Fruit fly (Drosophila melanogaster): ENCODE measurements around the gene AdipoR.
A peak's percentile ranks its signal among the peaks of the same experiment; 100 is the strongest.

AdipoR gene

DNA sequence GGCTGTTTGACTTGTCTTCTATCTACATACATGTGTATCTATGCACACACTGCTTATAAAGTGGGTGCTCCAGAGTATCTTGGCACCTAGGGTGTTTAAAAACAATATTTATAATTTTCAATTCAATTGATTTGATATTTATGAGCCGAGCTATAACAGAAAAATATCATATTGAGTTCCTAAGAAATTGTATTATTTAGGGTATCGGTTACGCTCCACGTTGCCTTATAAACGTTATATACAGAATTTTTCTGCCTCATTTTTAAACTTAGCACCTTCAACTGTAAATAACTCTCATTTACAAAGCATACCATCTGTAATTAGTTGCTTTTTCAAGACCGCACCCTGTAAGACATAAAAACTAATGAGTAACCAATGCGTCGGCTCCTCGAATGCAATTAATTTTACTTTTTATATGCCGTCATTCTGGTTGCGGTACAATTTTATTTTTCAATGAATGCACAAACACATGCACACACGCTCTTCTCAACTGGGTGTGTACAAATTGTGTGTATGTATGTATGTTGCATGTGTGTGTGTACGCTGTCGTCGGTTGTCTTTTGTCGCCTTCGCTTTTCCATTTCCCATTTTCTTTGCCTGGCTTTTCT is 43.1 kb upstream of the AdipoR start (continued):
- TF ChIP-seq hth (optimal IDR thresholded peaks at IDR 0.05) (no peak), sima (GFP tag; optimal IDR thresholded peaks at IDR 0.05) (no peak), Dp (GFP tag; optimal IDR thresholded peaks at IDR 0.05) (no peak), CG12071 (GFP tag; optimal IDR thresholded peaks at IDR 0.05) (no peak), CG42726 (GFP tag; IDR thresholded peaks at IDR 0.05; ENCODE audit: partially characterized antibody) (no peak), CG1602 (GFP tag; optimal IDR thresholded peaks at IDR 0.05) (peak; percentile 56), Lpt (GFP tag; optimal IDR thresholded peaks at IDR 0.05) (no peak), CG2116 (GFP tag; optimal IDR thresholded peaks at IDR 0.05) (peak; percentile 39), CG14860 (GFP tag; IDR thresholded peaks at IDR 0.05; ENCODE audit: partially characterized antibody) (no peak), CG4820 (GFP tag; optimal IDR thresholded peaks at IDR 0.05) (peak; percentile 63), klu (GFP tag; IDR thresholded peaks at IDR 0.05) (no peak), CG11560 (tag; IDR thresholded peaks at IDR 0.05) (no peak), Trl (optimal IDR thresholded peaks at IDR 0.05) (no peak), Trl (GFP tag; optimal IDR thresholded peaks at IDR 0.05) (peak; percentile 10), CG9215 (GFP tag; IDR thresholded peaks at IDR 0.05) (no peak), CG18262 (tag; optimal IDR thresholded peaks at IDR 0.05) (peak; percentile 91), Drgx (GFP tag; IDR thresholded peaks at IDR 0.05) (peak; percentile 62; the same call in 1 of the 2 replicates), CG17385 (GFP tag; optimal IDR thresholded peaks at IDR 0.05) (peak; percentile 56), gro (GFP tag; optimal IDR thresholded peaks at IDR 0.05) (no peak), ems (GFP tag; optimal IDR thresholded peaks at IDR 0.05) (peak; percentile 29), cwo (GFP tag; optimal IDR thresholded peaks at IDR 0.05) (no peak), sens-2 (GFP tag; IDR thresholded peaks at IDR 0.05) (no peak), CG18764 (GFP tag; optimal IDR thresholded peaks at IDR 0.05) (peak; percentile 16), slp2 (GFP tag; optimal IDR thresholded peaks at IDR 0.05) (peak; percentile 45), Awh (GFP tag; IDR thresholded peaks at IDR 0.05) (0 out of 2 replicates have a peak, but pooled peaks have one; percentile 14), CG10274 (GFP tag; optimal IDR thresholded peaks at IDR 0.05) (no peak), CG12744 (GFP tag; optimal IDR thresholded peaks at IDR 0.05) (no peak), CG11093 (GFP tag; IDR thresholded peaks at IDR 0.05) (no peak), aop (GFP tag; IDR thresholded peaks at IDR 0.05) (no peak), Ets97D (GFP tag; optimal IDR thresholded peaks at IDR 0.05) (peak; percentile 17), CG15601 (tag; optimal IDR thresholded peaks at IDR 0.05) (peak; percentile 76), Blimp-1 (GFP tag; optimal IDR thresholded peaks at IDR 0.05) (peak; percentile 75), gce (GFP tag; IDR thresholded peaks at IDR 0.05) (no peak), Kr (GFP tag; optimal IDR thresholded peaks at IDR 0.05) (no peak), CG4617 (GFP tag; optimal IDR thresholded peaks at IDR 0.05; ENCODE audit: borderline replicate concordance) (peak; percentile 8)

- TF ChIP-seq Sox102F (GFP tag; optimal IDR thresholded peaks at IDR 0.05), result peak; percentile 69
- TF ChIP-seq CG8290 (GFP tag; optimal IDR thresholded peaks at IDR 0.05), result no peak
- peak in 1 of 2 experiments; percentile 63 for TF ChIP-seq CG8290 (tag; optimal IDR thresholded peaks at IDR 0.05)
- peak; percentile 44 for TF ChIP-seq CG2202 (tag; optimal IDR thresholded peaks at IDR 0.05)
- TF ChIP-seq MTF-1 (GFP tag; optimal IDR thresholded peaks at IDR 0.05; ENCODE audit: borderline replicate concordance), result peak; percentile 94
- TF ChIP-seq Gug (GFP tag; IDR thresholded peaks at IDR 0.05), result no peak
- peak; percentile 88 for TF ChIP-seq ATbp (GFP tag; optimal IDR thresholded peaks at IDR 0.05)
- no peak for TF ChIP-seq bigmax (GFP tag; optimal IDR thresholded peaks at IDR 0.05)
- peak; percentile 28 for TF ChIP-seq CG13424 (tag; optimal IDR thresholded peaks at IDR 0.05)
- no peak for TF ChIP-seq row (GFP tag; IDR thresholded peaks at IDR 0.05)
- TF ChIP-seq CG18764 (GFP tag; optimal IDR thresholded peaks at IDR 0.05), result peak; percentile 32
- no peak for TF ChIP-seq Myb (GFP tag; optimal IDR thresholded peaks at IDR 0.05)
- peak; percentile 7 for TF ChIP-seq CG12236 (GFP tag; optimal IDR thresholded peaks at IDR 0.05)
- peak; percentile 4 for TF ChIP-seq Hmr (GFP tag; optimal IDR thresholded peaks at IDR 0.05)
- peak; percentile 30 for TF ChIP-seq CG10209 (GFP tag; optimal IDR thresholded peaks at IDR 0.05)
- TF ChIP-seq bsh (GFP tag; optimal IDR thresholded peaks at IDR 0.05), result peak in 1 of 2 experiments; percentile 72
- TF ChIP-seq grn (GFP tag; optimal IDR thresholded peaks at IDR 0.05), result no peak
- TF ChIP-seq PHDP (tag; optimal IDR thresholded peaks at IDR 0.05), result peak; percentile 72
- TF ChIP-seq CG4360 (GFP tag; IDR thresholded peaks at IDR 0.05), result 0 out of 2 replicates have a peak, but pooled peaks have one; percentile 33
Measured at dm6 chr3R:22589311-22589710, 41.7 kb upstream of the AdipoR start.
